Fruit fly (Drosophila melanogaster) whole organism, embryonic: ENCODE data around the gene zf30C.
A peak's percentile ranks its signal among the peaks of the same experiment; 100 is the strongest.

Experiments
- Awh ChIP-seq: fragments of 200-800 bp; sonication (Bioruptor generic); IDR thresholded peaks from 2 replicates; pipeline ENCODE4, ENCODE4 v1.3.6; 2022; ENCODE audit warnings: missing biosample characterization, missing genetic modification characterization
- CG10543 ChIP-seq: fragments of 200-800 bp; sonication (Bioruptor generic); optimal IDR thresholded peaks from 3 replicates; lab custom pipeline; 2017; ENCODE audit warnings: missing biosample characterization, mild to moderate bottlenecking, missing genetic modification characterization, moderate library complexity
- CG15601 ChIP-seq: fragments of 200-800 bp; sonication (Bioruptor generic); optimal IDR thresholded peaks from 3 replicates; lab custom pipeline; 2019; ENCODE audit warnings: missing biosample characterization, mild to moderate bottlenecking, missing genetic modification characterization, moderate library complexity
- CG1603 ChIP-seq: fragments of 200-800 bp; sonication (Bioruptor generic); optimal IDR thresholded peaks from 2 replicates; lab custom pipeline; 2019; ENCODE audit warnings: missing biosample characterization, mild to moderate bottlenecking, missing genetic modification characterization, moderate library complexity
- CG17802 ChIP-seq: fragments of 200-800 bp; sonication (Bioruptor generic); optimal IDR thresholded peaks from 2 replicates; lab custom pipeline; 2018; ENCODE audit warnings: missing biosample characterization, mild to moderate bottlenecking, missing genetic modification characterization, moderate library complexity
- CG17829 ChIP-seq: fragments of 200-800 bp; optimal IDR thresholded peaks from 2 replicates; lab custom pipeline; 2019; ENCODE audit warnings: missing biosample characterization, mild to moderate bottlenecking, missing genetic modification characterization, moderate library complexity
- CG1792 ChIP-seq: fragments of 200-800 bp; sonication (Bioruptor generic); optimal IDR thresholded peaks from 2 replicates; lab custom pipeline; 2016; ENCODE audit warnings: missing biosample characterization, missing genetic modification characterization
- CG2129 ChIP-seq: fragments of 200-800 bp; sonication (Bioruptor generic); IDR thresholded peaks from 2 replicates; pipeline ENCODE4 v1.3.6; 2022; ENCODE audit warnings: missing biosample characterization, missing genetic modification characterization; ENCODE audit not compliant: partially characterized antibody
- CG3065 ChIP-seq: fragments of 200-800 bp; sonication (Bioruptor generic); optimal IDR thresholded peaks from 2 replicates; lab custom pipeline; 2016; ENCODE audit warnings: missing biosample characterization, missing genetic modification characterization
- CG33557 ChIP-seq: fragments of 200-800 bp; sonication (Bioruptor generic); optimal IDR thresholded peaks from 2 replicates; lab custom pipeline; 2019; ENCODE audit warnings: missing biosample characterization, mild to moderate bottlenecking, missing genetic modification characterization, moderate library complexity
- CG4424 ChIP-seq: fragments of 200-800 bp; sonication (Bioruptor generic); optimal IDR thresholded peaks from 3 replicates; lab custom pipeline; 2016; ENCODE audit warnings: missing biosample characterization, missing genetic modification characterization
- CG5953 ChIP-seq: fragments of 200-800 bp; sonication (Bioruptor generic); IDR thresholded peaks from 2 replicates; pipeline ENCODE4 v1.3.6; 2022; ENCODE audit warnings: missing biosample characterization, missing genetic modification characterization
- CG6689 ChIP-seq: fragments of 200-800 bp; sonication (Bioruptor generic); IDR thresholded peaks from 2 replicates; pipeline ENCODE4 v1.3.6; 2022; ENCODE audit warnings: missing biosample characterization, missing genetic modification characterization
- CG6765 ChIP-seq: fragments of 200-800 bp; sonication (Bioruptor generic); optimal IDR thresholded peaks from 3 replicates; lab custom pipeline; 2017; ENCODE audit warnings: missing biosample characterization, mild to moderate bottlenecking, missing genetic modification characterization
- CG7556 ChIP-seq: fragments of 200-800 bp; sonication (Bioruptor generic); optimal IDR thresholded peaks from 2 replicates; lab custom pipeline; 2017; ENCODE audit warnings: missing biosample characterization, mild to moderate bottlenecking, missing genetic modification characterization
- CG8290 ChIP-seq, 3 experiments: fragments of 200-800 bp; sonication (Bioruptor generic); optimal IDR thresholded peaks; 2 replicates each; lab custom pipeline; 2016 to 2019; ENCODE audit warnings: missing biosample characterization in 3 of 3, missing genetic modification characterization in 3 of 3, mild to moderate bottlenecking in 2 of 3, moderate library complexity in 1 of 3
- D19B ChIP-seq: fragments of 200-800 bp; sonication (Bioruptor generic); optimal IDR thresholded peaks from 2 replicates; lab custom pipeline; 2017; ENCODE audit warnings: missing biosample characterization, mild to moderate bottlenecking, missing genetic modification characterization
- Dbx ChIP-seq: fragments of 200-800 bp; sonication (Bioruptor generic); IDR thresholded peaks from 3 replicates; pipeline ENCODE4 v1.3.6; 2022; ENCODE audit warnings: missing biosample characterization, missing genetic modification characterization
- Kr ChIP-seq: fragments of 200-800 bp; sonication (Bioruptor generic); optimal IDR thresholded peaks from 2 replicates; lab custom pipeline; 2017; ENCODE audit warnings: missing biosample characterization, mild to moderate bottlenecking, missing genetic modification characterization
- NC2α ChIP-seq: fragments of 200-800 bp; sonication (Bioruptor generic); optimal IDR thresholded peaks from 2 replicates; lab custom pipeline; 2016; ENCODE audit warnings: missing biosample characterization, missing genetic modification characterization
- Oaz ChIP-seq: fragments of 200-800 bp; sonication (Bioruptor generic); IDR thresholded peaks from 2 replicates; pipeline ENCODE4 v1.3.6; 2022; ENCODE audit warnings: missing biosample characterization, missing genetic modification characterization
- Opbp ChIP-seq: fragments of 200-800 bp; sonication (Bioruptor generic); IDR thresholded peaks from 3 replicates; pipeline ENCODE4 v1.3.6; 2022; ENCODE audit warnings: missing biosample characterization, missing genetic modification characterization; ENCODE audit not compliant: partially characterized antibody
- Trl ChIP-seq, 3 experiments: fragments of >200 bp in 2 of 3; fragments of 200-800 bp in 1 of 3; sonication (Bioruptor generic) in 1 of 3; optimal IDR thresholded peaks; 2 replicates in 1 of 3; 3 replicates in 2 of 3; lab custom pipeline; 2016 to 2017; ENCODE audit warnings: missing biosample characterization in 1 of 3, missing genetic modification characterization in 1 of 3
- Usf ChIP-seq: fragments of 200-800 bp; sonication (Bioruptor generic); optimal IDR thresholded peaks from 2 replicates; lab custom pipeline; 2017; ENCODE audit warnings: missing genotype, missing biosample characterization, missing genetic modification characterization
- cad ChIP-seq: fragments of >200 bp; optimal IDR thresholded peaks from 2 replicates; lab custom pipeline; 2017; ENCODE audit warnings: missing biosample characterization, missing genetic modification characterization
- ci ChIP-seq: fragments of 200-800 bp; sonication (Bioruptor generic); IDR thresholded peaks from 3 replicates; pipeline ENCODE4 v1.3.6; 2022; ENCODE audit warnings: missing biosample characterization, missing genetic modification characterization
- crp ChIP-seq, 2 experiments: fragments of 200-800 bp; sonication (Bioruptor generic); optimal IDR thresholded peaks; 2 replicates in 1 of 2; 3 replicates in 1 of 2; lab custom pipeline; 2017; ENCODE audit warnings: missing biosample characterization in 2 of 2, missing genetic modification characterization in 2 of 2, mild to moderate bottlenecking in 1 of 2, moderate library complexity in 1 of 2
- dmrt99B ChIP-seq: fragments of 200-800 bp; sonication (Bioruptor generic); optimal IDR thresholded peaks from 2 replicates; lab custom pipeline; 2018; ENCODE audit warnings: missing biosample characterization, mild to moderate bottlenecking, missing genetic modification characterization, moderate library complexity
- ewg ChIP-seq: fragments of 200-800 bp; sonication (Bioruptor generic); optimal IDR thresholded peaks from 3 replicates; lab custom pipeline; 2017; ENCODE audit warnings: mild to moderate bottlenecking, missing biosample characterization, missing genetic modification reagents, missing genetic modification characterization
- gem ChIP-seq: fragments of 200-800 bp; sonication (Bioruptor generic); optimal IDR thresholded peaks from 2 replicates; lab custom pipeline; 2019; ENCODE audit warnings: missing biosample characterization, mild to moderate bottlenecking, missing genetic modification characterization, moderate library complexity
- ind ChIP-seq: fragments of 200-800 bp; sonication (Bioruptor generic); optimal IDR thresholded peaks from 3 replicates; lab custom pipeline; 2016; ENCODE audit warnings: missing biosample characterization, missing genetic modification characterization
- inv ChIP-seq: fragments of 200-800 bp; sonication (Bioruptor generic); IDR thresholded peaks from 2 replicates; pipeline ENCODE4 v1.3.6; 2022; ENCODE audit warnings: missing biosample characterization, missing genetic modification characterization; ENCODE audit not compliant: partially characterized antibody
- kay ChIP-seq: fragments of 200-800 bp; sonication (Bioruptor generic); optimal IDR thresholded peaks from 2 replicates; lab custom pipeline; 2016; ENCODE audit warnings: missing biosample characterization, missing genetic modification characterization
- nerfin-1 ChIP-seq: fragments of 200-800 bp; sonication (Bioruptor generic); optimal IDR thresholded peaks from 3 replicates; lab custom pipeline; 2019; ENCODE audit warnings: missing biosample characterization, mild to moderate bottlenecking, missing genetic modification characterization, moderate library complexity
- nom ChIP-seq: fragments of 200-800 bp; sonication (Bioruptor generic); optimal IDR thresholded peaks from 2 replicates; lab custom pipeline; 2017; ENCODE audit warnings: missing biosample characterization, missing genetic modification characterization, mild to moderate bottlenecking, moderate library complexity, missing genetic modification reagents
- rib ChIP-seq: fragments of 200-800 bp; sonication (Bioruptor generic); IDR thresholded peaks from 2 replicates; pipeline ENCODE4 v1.3.6; 2022; ENCODE audit warnings: missing biosample characterization, missing genetic modification characterization
- sens ChIP-seq: fragments of 200-800 bp; sonication (Bioruptor generic); peaks from one replicate; lab custom pipeline; 2016; ENCODE audit warnings: missing biosample characterization, missing genetic modification characterization
- seq ChIP-seq: fragments of 200-800 bp; sonication (Bioruptor generic); IDR thresholded peaks from 2 replicates; pipeline ENCODE4 v1.3.6; 2022; ENCODE audit warnings: missing biosample characterization, missing genetic modification characterization
- ssp ChIP-seq: fragments of 200-800 bp; sonication (Bioruptor generic); IDR thresholded peaks from 2 replicates; pipeline ENCODE4 v1.3.6; 2022; ENCODE audit warnings: missing biosample characterization, missing genetic modification characterization
- stwl ChIP-seq: fragments of 200-800 bp; sonication (Bioruptor generic); optimal IDR thresholded peaks from 3 replicates; lab custom pipeline; 2018; ENCODE audit warnings: missing biosample characterization, mild to moderate bottlenecking, missing genetic modification characterization, moderate library complexity
- tap ChIP-seq: fragments of 200-800 bp; optimal IDR thresholded peaks from 3 replicates; lab custom pipeline; 2019; ENCODE audit warnings: missing biosample characterization, mild to moderate bottlenecking, missing genetic modification characterization, moderate library complexity
- usp ChIP-seq: fragments of >200 bp; optimal IDR thresholded peaks from 2 replicates; lab custom pipeline; 2017; ENCODE audit warnings: missing biosample characterization, missing genetic modification characterization

zf30C gene

DNA sequence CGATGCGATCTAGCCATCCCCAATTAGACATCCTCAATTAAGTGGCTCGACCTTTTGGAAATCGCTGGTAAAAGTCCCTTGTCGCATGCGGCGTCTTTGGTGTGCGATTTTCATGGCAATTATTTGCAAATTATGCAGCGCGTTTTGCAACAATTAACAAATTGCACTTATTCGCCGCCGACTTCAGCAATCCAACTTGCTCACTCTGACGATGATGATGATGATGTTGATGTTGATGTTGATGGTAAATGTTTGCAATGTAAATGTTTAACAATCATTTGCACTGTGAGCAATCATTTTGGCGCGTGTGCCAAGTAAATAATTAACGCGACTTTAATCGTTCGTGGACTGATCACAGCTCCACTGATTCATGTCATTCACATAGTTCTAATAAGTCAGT lies 24.0 kb upstream of the zf30C start (continued):
- TF ChIP-seq Trl (optimal IDR thresholded peaks at IDR 0.05; lab: Kevin White, UChicago) = no peak
- no peak for TF ChIP-seq Trl (GFP tag; optimal IDR thresholded peaks at IDR 0.05; lab: Kevin White, UChicago)
- no peak for TF ChIP-seq usp (GFP tag; lab: Kevin White, UChicago)
- TF ChIP-seq Kr (GFP tag; lab: Kevin White, UChicago) = no peak
- TF ChIP-seq seq (GFP tag; lab: Robert Waterston, UW) = no peak
- no peak for TF ChIP-seq CG6765 (GFP tag; lab: Kevin White, UChicago)
- TF ChIP-seq Opbp (GFP tag; lab: Robert Waterston, UW) = no peak
- TF ChIP-seq ewg (GFP tag; lab: Kevin White, UChicago) = no peak
- TF ChIP-seq CG4424 (GFP tag; lab: Kevin White, UChicago) = no peak
- TF ChIP-seq D19B (GFP tag; lab: Kevin White, UChicago) = no peak
- peak; percentile 31 for TF ChIP-seq sens (GFP tag; lab: Kevin White, UChicago)
- TF ChIP-seq CG6689 (GFP tag; lab: Robert Waterston, UW) = no peak
- no peak for TF ChIP-seq CG3065
- TF ChIP-seq Awh (GFP tag; lab: Robert Waterston, UW) = no peak
- no peak for TF ChIP-seq rib
- TF ChIP-seq inv (GFP tag; lab: Robert Waterston, UW) = no peak
- no peak for TF ChIP-seq CG10543 (GFP tag; lab: Kevin White, UChicago)
- TF ChIP-seq CG7556 (GFP tag; lab: Kevin White, UChicago) = no peak
- TF ChIP-seq CG1603 (tag; lab: Kevin White, UChicago) = peak; percentile 21
- TF ChIP-seq Usf (GFP tag; lab: Kevin White, UChicago) = no peak
- no peak for TF ChIP-seq CG8290 (GFP tag; optimal IDR thresholded peaks at IDR 0.05; lab: Kevin White, UChicago)
- peak in 1 of 2 experiments; percentile 22 for TF ChIP-seq CG8290 (tag; optimal IDR thresholded peaks at IDR 0.05; lab: Kevin White, UChicago)
- no peak for TF ChIP-seq Oaz
- no peak for TF ChIP-seq tap (tag; lab: Kevin White, UChicago)
- TF ChIP-seq crp (GFP tag; optimal IDR thresholded peaks at IDR 0.05; lab: Kevin White, UChicago) = no peak
- no peak for TF ChIP-seq CG15601 (tag; lab: Kevin White, UChicago)
- peak; percentile 22 for TF ChIP-seq gem (tag; lab: Kevin White, UChicago)
- no peak for TF ChIP-seq stwl
- TF ChIP-seq nerfin-1 (tag; lab: Kevin White, UChicago) = no peak
- TF ChIP-seq cad (GFP tag; lab: Kevin White, UChicago) = no peak
- TF ChIP-seq kay (GFP tag; lab: Kevin White, UChicago) = no peak
- no peak for TF ChIP-seq CG17802 (tag; lab: Kevin White, UChicago)
- no peak for TF ChIP-seq ci
- TF ChIP-seq dmrt99B (tag; lab: Kevin White, UChicago) = peak; percentile 17
- TF ChIP-seq nom (GFP tag; lab: Kevin White, UChicago) = no peak
- TF ChIP-seq CG33557 = no peak
- TF ChIP-seq CG2129 (GFP tag; lab: Robert Waterston, UW) = no peak
- TF ChIP-seq ssp (GFP tag; lab: Robert Waterston, UW) = no peak
- TF ChIP-seq CG1792 (GFP tag; lab: Kevin White, UChicago) = no peak
- TF ChIP-seq ind = no peak
- TF ChIP-seq Dbx (GFP tag; lab: Robert Waterston, UW) = no peak
- no peak for TF ChIP-seq CG17829 (tag; lab: Kevin White, UChicago)
- no peak for TF ChIP-seq CG5953 (GFP tag; lab: Robert Waterston, UW)
- TF ChIP-seq NC2α (GFP tag; lab: Kevin White, UChicago) = no peak
